Fruit fly (Drosophila melanogaster) whole organism, embryonic: ENCODE data around the gene Usp8.

ENCODE experiments used
- Bdp1 ChIP-seq: fragments of 200-800 bp; sonication (Bioruptor generic); optimal IDR thresholded peaks from 3 replicates; lab custom pipeline; 2016; ENCODE audit warnings: missing biosample characterization, missing genetic modification characterization
- CG11093 ChIP-seq: fragments of 200-800 bp; sonication (Bioruptor generic); IDR thresholded peaks from 3 replicates; pipeline ENCODE4 v1.3.6; 2022; ENCODE audit warnings: missing biosample characterization, missing genetic modification characterization
- CG1233 ChIP-seq: fragments of 200-800 bp; sonication (Bioruptor generic); optimal IDR thresholded peaks from 4 replicates; lab custom pipeline; 2018; ENCODE audit warnings: missing biosample characterization, mild to moderate bottlenecking, missing genetic modification characterization
- CG12659 ChIP-seq: fragments of 200-800 bp; sonication (Bioruptor generic); optimal IDR thresholded peaks from 3 replicates; lab custom pipeline; 2017; ENCODE audit warnings: mild to moderate bottlenecking, missing biosample characterization, missing genetic modification reagents, missing genetic modification characterization
- CG1602 ChIP-seq: fragments of 200-800 bp; sonication (Bioruptor generic); optimal IDR thresholded peaks from 3 replicates; lab custom pipeline; 2016; ENCODE audit warnings: missing biosample characterization, missing genetic modification characterization
- CG31441 ChIP-seq: fragments of 200-800 bp; sonication (Bioruptor generic); IDR thresholded peaks from 2 replicates; pipeline ENCODE4 v1.3.6; 2022; ENCODE audit warnings: missing biosample characterization, missing genetic modification characterization
- CG33213 ChIP-seq: fragments of 200-800 bp; sonication (Bioruptor generic); optimal IDR thresholded peaks from 3 replicates; lab custom pipeline; 2016; ENCODE audit warnings: missing biosample characterization, missing genetic modification characterization
- CG3726 ChIP-seq: fragments of 200-800 bp; sonication (Bioruptor generic); IDR thresholded peaks from 3 replicates; pipeline ENCODE4, ENCODE4 v1.3.6; 2022; ENCODE audit warnings: missing biosample characterization, missing genetic modification characterization
- CG3838 ChIP-seq: fragments of 200-800 bp; sonication (Bioruptor generic); optimal IDR thresholded peaks from 3 replicates; lab custom pipeline; 2016; ENCODE audit warnings: missing biosample characterization, missing genetic modification characterization
- CG3995 ChIP-seq: fragments of 200-800 bp; sonication (Bioruptor generic); optimal IDR thresholded peaks from 3 replicates; lab custom pipeline; 2016; ENCODE audit warnings: missing biosample characterization, missing genetic modification characterization
- CG4404 ChIP-seq: fragments of 200-800 bp; sonication (Bioruptor generic); IDR thresholded peaks from 2 replicates; pipeline ENCODE4 v1.3.6; 2022; ENCODE audit warnings: missing biosample characterization, missing genetic modification characterization
- CG4424 ChIP-seq: fragments of 200-800 bp; sonication (Bioruptor generic); optimal IDR thresholded peaks from 3 replicates; lab custom pipeline; 2016; ENCODE audit warnings: missing biosample characterization, missing genetic modification characterization
- CG7271 ChIP-seq: fragments of 200-800 bp; sonication (Bioruptor generic); optimal IDR thresholded peaks from 2 replicates; lab custom pipeline; 2018; ENCODE audit warnings: missing biosample characterization, mild to moderate bottlenecking, missing genetic modification characterization, moderate library complexity
- CG7963 ChIP-seq: fragments of 200-800 bp; sonication (Bioruptor generic); IDR thresholded peaks from 3 replicates; pipeline ENCODE4 v1.3.6; 2022; ENCODE audit warnings: missing biosample characterization, missing genetic modification characterization; ENCODE audit not compliant: partially characterized antibody
- CG8089 ChIP-seq: fragments of 200-800 bp; sonication (Bioruptor generic); optimal IDR thresholded peaks from 3 replicates; lab custom pipeline; 2016; ENCODE audit warnings: missing biosample characterization, missing genetic modification characterization
- Camta ChIP-seq: fragments of 200-800 bp; sonication (Bioruptor generic); optimal IDR thresholded peaks from 2 replicates; lab custom pipeline; 2016; ENCODE audit warnings: missing biosample characterization, missing genetic modification characterization
- D ChIP-seq, 2 experiments: fragments of 200-800 bp in 1 of 2; fragments of >200 bp in 1 of 2; sonication (Bioruptor generic) in 1 of 2; optimal IDR thresholded peaks; 2 replicates in 1 of 2; 3 replicates in 1 of 2; lab custom pipeline; 2017; ENCODE audit warnings: mild to moderate bottlenecking in 1 of 2, missing biosample characterization in 1 of 2, missing genetic modification characterization in 1 of 2, missing genetic modification reagents in 1 of 2
- D19A ChIP-seq: fragments of 200-800 bp; optimal IDR thresholded peaks from 3 replicates; lab custom pipeline; 2019; ENCODE audit warnings: missing biosample characterization, mild to moderate bottlenecking, missing genetic modification characterization, moderate library complexity
- D19B ChIP-seq: fragments of 200-800 bp; sonication (Bioruptor generic); optimal IDR thresholded peaks from 2 replicates; lab custom pipeline; 2017; ENCODE audit warnings: missing biosample characterization, mild to moderate bottlenecking, missing genetic modification characterization
- Jarid2 ChIP-seq: fragments of 200-800 bp; sonication (Bioruptor generic); optimal IDR thresholded peaks from 3 replicates; lab custom pipeline; 2017; ENCODE audit warnings: mild to moderate bottlenecking, missing biosample characterization, missing genetic modification reagents, missing genetic modification characterization
- MESR4 ChIP-seq: fragments of 200-800 bp; sonication (Bioruptor generic); optimal IDR thresholded peaks from 2 replicates; lab custom pipeline; 2018; ENCODE audit warnings: missing biosample characterization, mild to moderate bottlenecking, missing genetic modification characterization, moderate library complexity
- NFAT ChIP-seq: fragments of 200-800 bp; sonication (Bioruptor generic); IDR thresholded peaks from 2 replicates; pipeline ENCODE4 v1.3.6; 2022; ENCODE audit warnings: missing biosample characterization, missing genetic modification characterization
- NK7.1 ChIP-seq: fragments of 200-800 bp; sonication (Bioruptor generic); optimal IDR thresholded peaks from 3 replicates; lab custom pipeline; 2016; ENCODE audit warnings: missing biosample characterization, missing genetic modification characterization
- Optix ChIP-seq: fragments of 200-800 bp; sonication (Bioruptor generic); IDR thresholded peaks from 3 replicates; pipeline ENCODE4 v1.3.6; 2022; ENCODE audit warnings: missing biosample characterization, missing genetic modification characterization
- Side ChIP-seq: fragments of 200-800 bp; sonication (Bioruptor generic); optimal IDR thresholded peaks from 2 replicates; lab custom pipeline; 2016; ENCODE audit warnings: missing biosample characterization, missing genetic modification characterization
- Spps ChIP-seq: fragments of 200-800 bp; sonication (Bioruptor generic); optimal IDR thresholded peaks from 2 replicates; lab custom pipeline; 2018; ENCODE audit warnings: missing biosample characterization, mild to moderate bottlenecking, missing genetic modification characterization
- aop ChIP-seq: fragments of 200-800 bp; sonication (Bioruptor generic); IDR thresholded peaks from 2 replicates; pipeline ENCODE4 v1.3.6; 2022; ENCODE audit warnings: missing biosample characterization, missing genetic modification characterization
- ash1 ChIP-seq: fragments of 200-800 bp; sonication (Bioruptor generic); optimal IDR thresholded peaks from 2 replicates; lab custom pipeline; 2018; ENCODE audit warnings: missing biosample characterization, mild to moderate bottlenecking, missing genetic modification characterization
- az2 ChIP-seq: fragments of 200-800 bp; sonication (Bioruptor generic); optimal IDR thresholded peaks from 3 replicates; lab custom pipeline; 2016; ENCODE audit warnings: missing biosample characterization, missing genetic modification characterization
- bcd ChIP-seq: fragments of 200-800 bp; sonication (Bioruptor generic); optimal IDR thresholded peaks from 2 replicates; lab custom pipeline; 2017; ENCODE audit warnings: missing biosample characterization, mild to moderate bottlenecking, missing genetic modification characterization
- cg ChIP-seq: fragments of 200-800 bp; sonication (Bioruptor generic); optimal IDR thresholded peaks from 3 replicates; lab custom pipeline; 2019; ENCODE audit warnings: missing biosample characterization, mild to moderate bottlenecking, missing genetic modification characterization, moderate library complexity
- chn ChIP-seq: fragments of 200-800 bp; sonication (Bioruptor generic); optimal IDR thresholded peaks from 2 replicates; lab custom pipeline; 2016; ENCODE audit warnings: missing biosample characterization, missing genetic modification characterization
- dati ChIP-seq: fragments of 200-800 bp; sonication (Bioruptor generic); IDR thresholded peaks from 2 replicates; pipeline ENCODE4 v1.3.6; 2022; ENCODE audit warnings: missing biosample characterization, missing genetic modification characterization
- hbn ChIP-seq: fragments of 200-800 bp; sonication (Bioruptor generic); IDR thresholded peaks from 2 replicates; pipeline ENCODE4 v1.3.6; 2022; ENCODE audit warnings: missing biosample characterization, missing genetic modification characterization; ENCODE audit not compliant: partially characterized antibody
- hkb ChIP-seq, 2 experiments: fragments of 200-800 bp in 1 of 2; fragments of >200 bp in 1 of 2; sonication (Bioruptor generic) in 1 of 2; IDR thresholded peaks in 1 of 2; optimal IDR thresholded peaks in 1 of 2; 2 replicates each; pipeline versions ENCODE4 v1.3.6 to Lab custom; 2017 to 2022; ENCODE audit warnings: missing biosample characterization in 1 of 2, missing genetic modification characterization in 1 of 2
- ken ChIP-seq: fragments of 200-800 bp; sonication (Bioruptor generic); IDR thresholded peaks from 3 replicates; pipeline ENCODE4 v1.3.6; 2022; ENCODE audit warnings: missing biosample characterization, missing genetic modification characterization
- lilli ChIP-seq: fragments of 200-800 bp; sonication (Bioruptor generic); optimal IDR thresholded peaks from 3 replicates; lab custom pipeline; 2016; ENCODE audit warnings: missing biosample characterization, missing genetic modification characterization
- lov ChIP-seq, 2 experiments: fragments of 200-800 bp in 1 of 2; fragments of >200 bp in 1 of 2; sonication (Bioruptor generic) in 1 of 2; IDR thresholded peaks in 1 of 2; optimal IDR thresholded peaks in 1 of 2; 2 replicates in 1 of 2; 3 replicates in 1 of 2; pipeline versions ENCODE4 v1.3.6 to Lab custom; 2017 to 2022; ENCODE audit warnings: missing biosample characterization in 1 of 2, missing genetic modification characterization in 1 of 2
- nau ChIP-seq: fragments of 200-800 bp; sonication (Bioruptor generic); optimal IDR thresholded peaks from 3 replicates; lab custom pipeline; 2017; ENCODE audit warnings: missing biosample characterization, mild to moderate bottlenecking, missing genetic modification characterization, missing genetic modification reagents
- odd ChIP-seq: fragments of 200-800 bp; sonication (Bioruptor generic); optimal IDR thresholded peaks from 2 replicates; lab custom pipeline; 2017; ENCODE audit warnings: missing biosample characterization, mild to moderate bottlenecking, missing genetic modification characterization
- p53 ChIP-seq: fragments of 200-800 bp; sonication (Bioruptor generic); optimal IDR thresholded peaks from 2 replicates; lab custom pipeline; 2016; ENCODE audit warnings: missing biosample characterization, missing genetic modification characterization
- psq ChIP-seq: fragments of 200-800 bp; sonication (Bioruptor generic); optimal IDR thresholded peaks from 2 replicates; lab custom pipeline; 2017; ENCODE audit warnings: missing biosample characterization, missing genetic modification characterization
- sqz ChIP-seq: fragments of 200-800 bp; sonication (Bioruptor generic); optimal IDR thresholded peaks from 3 replicates; lab custom pipeline; 2018; ENCODE audit warnings: missing biosample characterization, mild to moderate bottlenecking, missing genetic modification characterization
- ttk ChIP-seq: fragments of 200-800 bp; sonication (Bioruptor generic); IDR thresholded peaks from 2 replicates; pipeline ENCODE4 v2.1.2; 2022; ENCODE audit warnings: missing biosample characterization, missing genetic modification characterization
- twi ChIP-seq: fragments of 200-800 bp; optimal IDR thresholded peaks from 2 replicates; lab custom pipeline; 2019; ENCODE audit warnings: missing biosample characterization, mild to moderate bottlenecking, missing genetic modification characterization, moderate library complexity
- unpg ChIP-seq: fragments of 200-800 bp; sonication (Bioruptor generic); optimal IDR thresholded peaks from 3 replicates; lab custom pipeline; 2018; ENCODE audit warnings: missing biosample characterization, mild to moderate bottlenecking, missing genetic modification characterization, moderate library complexity
- usp ChIP-seq: fragments of >200 bp; optimal IDR thresholded peaks from 2 replicates; lab custom pipeline; 2017; ENCODE audit warnings: missing biosample characterization, missing genetic modification characterization
- wek ChIP-seq: fragments of 200-800 bp; sonication (Bioruptor generic); optimal IDR thresholded peaks from 3 replicates; lab custom pipeline; 2018; ENCODE audit warnings: missing biosample characterization, mild to moderate bottlenecking, missing genetic modification characterization, moderate library complexity

Gene Usp8

dm6 chr3R:21156572-21157480, 22.8 kb downstream of the Usp8 start:
- TF ChIP-seq CG3838 (GFP tag; lab: Kevin White, UChicago): no peak
- no peak for TF ChIP-seq CG31441 (GFP tag; lab: Robert Waterston, UW)
- TF ChIP-seq bcd (GFP tag; lab: Kevin White, UChicago): no peak
- no peak for TF ChIP-seq CG1233 (GFP tag; lab: Kevin White, UChicago)
- TF ChIP-seq psq (GFP tag; lab: Kevin White, UChicago): no peak
- TF ChIP-seq lilli (GFP tag; lab: Kevin White, UChicago): no peak
- no peak for TF ChIP-seq usp (GFP tag; lab: Kevin White, UChicago)
- TF ChIP-seq twi (tag; lab: Kevin White, UChicago): peak; percentile 57
- no peak for TF ChIP-seq CG7963 (GFP tag; lab: Robert Waterston, UW)
- no peak for TF ChIP-seq CG1602 (GFP tag; lab: Kevin White, UChicago)
- TF ChIP-seq NFAT (GFP tag; lab: Robert Waterston, UW): no peak
- TF ChIP-seq hkb (optimal IDR thresholded peaks at IDR 0.05; lab: Kevin White, UChicago): no peak
- no peak; the same call in 1 of the 2 replicates for TF ChIP-seq hkb (GFP tag; IDR thresholded peaks at IDR 0.05; lab: Robert Waterston, UW)
- no peak for TF ChIP-seq NK7.1 (GFP tag; lab: Kevin White, UChicago)
- no peak for TF ChIP-seq ash1 (GFP tag; lab: Kevin White, UChicago)
- no peak for TF ChIP-seq hbn
- TF ChIP-seq Bdp1 (GFP tag; lab: Kevin White, UChicago): no peak
- TF ChIP-seq CG7271: no peak
- no peak for TF ChIP-seq Optix (GFP tag; lab: Robert Waterston, UW)
- TF ChIP-seq Spps (tag; lab: Kevin White, UChicago): no peak
- no peak for TF ChIP-seq CG3726 (GFP tag; lab: Robert Waterston, UW)
- TF ChIP-seq D (optimal IDR thresholded peaks at IDR 0.05; lab: Kevin White, UChicago): no peak
- no peak for TF ChIP-seq D (GFP tag; optimal IDR thresholded peaks at IDR 0.05; lab: Kevin White, UChicago)
- no peak for TF ChIP-seq chn (GFP tag; lab: Kevin White, UChicago)
- no peak for TF ChIP-seq D19A (tag; lab: Kevin White, UChicago)
- TF ChIP-seq Side (GFP tag; lab: Kevin White, UChicago): no peak
- peak; percentile 37 for TF ChIP-seq sqz (GFP tag; lab: Kevin White, UChicago)
- TF ChIP-seq CG12659: no peak
- TF ChIP-seq ttk (GFP tag; lab: Robert Waterston, UW): no peak
- TF ChIP-seq CG11093 (GFP tag; lab: Robert Waterston, UW): no peak
- no peak for TF ChIP-seq az2
- no peak for TF ChIP-seq dati (GFP tag; lab: Robert Waterston, UW)
- no peak for TF ChIP-seq aop (GFP tag; lab: Robert Waterston, UW)
- no peak for TF ChIP-seq CG8089 (GFP tag; lab: Kevin White, UChicago)
- TF ChIP-seq nau (GFP tag; lab: Kevin White, UChicago): peak; percentile 2
- TF ChIP-seq CG4404 (GFP tag; lab: Robert Waterston, UW): no peak
- no peak for TF ChIP-seq CG4424
- TF ChIP-seq Camta (GFP tag; lab: Kevin White, UChicago): no peak
- TF ChIP-seq D19B: no peak
- TF ChIP-seq Jarid2 (GFP tag; lab: Kevin White, UChicago): peak; percentile 8
- TF ChIP-seq wek: no peak
- TF ChIP-seq CG33213: no peak
- TF ChIP-seq odd: no peak
- TF ChIP-seq unpg (GFP tag; lab: Kevin White, UChicago): no peak
- TF ChIP-seq ken (GFP tag; lab: Robert Waterston, UW): no peak
- no peak for TF ChIP-seq MESR4 (GFP tag; lab: Kevin White, UChicago)
- TF ChIP-seq p53 (GFP tag; lab: Kevin White, UChicago): no peak
- peak; percentile 79 for TF ChIP-seq cg
- TF ChIP-seq lov (optimal IDR thresholded peaks at IDR 0.05; lab: Kevin White, UChicago): no peak
- no peak for TF ChIP-seq lov (GFP tag; IDR thresholded peaks at IDR 0.05; lab: Robert Waterston, UW)
- no peak for TF ChIP-seq CG3995 (GFP tag; lab: Kevin White, UChicago)
